Worm (Caenorhabditis elegans) whole organism, L4 larva: ENCODE data around the gene F47B8.3.

Experiments used
- D1046.2 ChIP-seq: fragments of 200-800 bp; sonication (Bioruptor generic); IDR thresholded peaks from 2 replicates; pipeline ENCODE4 v1.3.6; 2022; ENCODE audit warnings: missing genetic modification characterization, missing compliant biosample characterization
- F44E2.7 ChIP-seq: fragments of 200-800 bp; sonication (Bioruptor generic); IDR thresholded peaks from 2 replicates; pipeline ENCODE4 v2.1.2; 2022; ENCODE audit warnings: missing genetic modification characterization, missing compliant biosample characterization
- F49E8.2 ChIP-seq: sonication (generic microtip); optimal IDR thresholded peaks from 2 replicates; lab custom pipeline; 2016; ENCODE audit warnings: missing compliant biosample characterization, mild to moderate bottlenecking, missing genetic modification characterization, borderline replicate concordance
- T20F7.1 ChIP-seq: fragments of 200-800 bp; sonication (Bioruptor generic); optimal IDR thresholded peaks from 2 replicates; lab custom pipeline; 2018; ENCODE audit warnings: mild to moderate bottlenecking, missing genetic modification characterization, missing compliant biosample characterization
- T26A8.4 ChIP-seq: fragments of 200-800 bp; sonication (Bioruptor generic); IDR thresholded peaks from 2 replicates; pipeline ENCODE4 v1.3.6; 2022; ENCODE audit warnings: missing genetic modification characterization, missing compliant biosample characterization
- Y105C5A.15 ChIP-seq: fragments of 200-800 bp; sonication (Bioruptor generic); IDR thresholded peaks from 2 replicates; pipeline ENCODE4 v1.3.6; 2022; ENCODE audit warnings: missing genetic modification characterization, missing compliant biosample characterization
- ZK546.5 ChIP-seq, 2 experiments: sonication (generic microtip); optimal IDR thresholded peaks; 2 replicates each; lab custom pipeline; 2017; ENCODE audit warnings: missing biosample characterization in 2 of 2, missing genetic modification characterization in 2 of 2
- aha-1 ChIP-seq: fragments of 150-350 bp; peaks from one replicate; lab custom pipeline; 2014; ENCODE audit warnings: missing biosample characterization, missing genetic modification characterization
- ama-1 ChIP-seq: fragments of 150-350 bp; optimal IDR thresholded peaks from 2 replicates; lab custom pipeline; 2014; ENCODE audit warnings: inconsistent platforms, mixed read lengths
- attf-4 ChIP-seq: sonication (generic microtip); optimal IDR thresholded peaks from 3 replicates; lab custom pipeline; 2017; ENCODE audit warnings: missing biosample characterization, missing genetic modification characterization
- ceh-44 ChIP-seq: fragments of 200-800 bp; sonication (Bioruptor generic); IDR thresholded peaks from 2 replicates; pipeline ENCODE4 v1.3.6; 2022; ENCODE audit warnings: missing genetic modification reagents, missing genetic modification characterization, missing compliant biosample characterization
- ceh-62 ChIP-seq: sonication (generic microtip); optimal IDR thresholded peaks from 2 replicates; lab custom pipeline; 2017; ENCODE audit warnings: missing biosample characterization, missing genetic modification characterization
- ceh-82 ChIP-seq: sonication (generic microtip); optimal IDR thresholded peaks from 2 replicates; lab custom pipeline; 2017; ENCODE audit warnings: missing biosample characterization, missing genetic modification characterization
- daf-16 ChIP-seq, 3 experiments: sonication (generic microtip); optimal IDR thresholded peaks; 2 replicates each; lab custom pipeline; 2016 to 2017; ENCODE audit warnings: missing genetic modification characterization in 3 of 3, missing genetic modification reagents in 3 of 3, mild to moderate bottlenecking in 2 of 3, missing compliant biosample characterization in 2 of 3, missing biosample characterization in 1 of 3, moderate library complexity in 1 of 3
- dmd-6 ChIP-seq: fragments of 200-800 bp; sonication (Bioruptor generic); IDR thresholded peaks from 2 replicates; pipeline ENCODE4 v1.3.6; 2022; ENCODE audit warnings: missing genetic modification reagents, missing genetic modification characterization, missing compliant biosample characterization
- dmd-9 ChIP-seq: fragments of 200-800 bp; sonication (Bioruptor generic); IDR thresholded peaks from 2 replicates; pipeline ENCODE4 v1.3.6; 2022; ENCODE audit warnings: missing genetic modification reagents, missing genetic modification characterization, missing compliant biosample characterization
- dpl-1 ChIP-seq: fragments of 150-350 bp; optimal IDR thresholded peaks from 2 replicates; lab custom pipeline; 2014; ENCODE audit warnings: missing biosample characterization, missing genetic modification reagents, missing genetic modification characterization
- duxl-1 ChIP-seq: sonication (generic microtip); optimal IDR thresholded peaks from 2 replicates; lab custom pipeline; 2016; ENCODE audit warnings: mild to moderate bottlenecking, missing genetic modification characterization, moderate library complexity, missing compliant biosample characterization; ENCODE audit not compliant: poor library complexity
- dve-1 ChIP-seq: sonication (generic microtip); optimal IDR thresholded peaks from 2 replicates; lab custom pipeline; 2017; ENCODE audit warnings: antibody characterized with exemption, mild to moderate bottlenecking, missing genetic modification characterization, missing compliant biosample characterization; ENCODE audit not compliant: insufficient read depth
- fkh-10 ChIP-seq: fragments of 150-350 bp; optimal IDR thresholded peaks from 2 replicates; lab custom pipeline; 2014; ENCODE audit warnings: missing biosample characterization, missing genetic modification reagents, missing genetic modification characterization
- gei-8 ChIP-seq: fragments of 200-800 bp; sonication (Bioruptor generic); optimal IDR thresholded peaks from 2 replicates; lab custom pipeline; 2018; ENCODE audit warnings: mild to moderate bottlenecking, missing genetic modification characterization, missing compliant biosample characterization
- hlh-11 ChIP-seq: fragments of 200-800 bp; sonication (Bioruptor generic); optimal IDR thresholded peaks from 2 replicates; lab custom pipeline; 2018; ENCODE audit warnings: mild to moderate bottlenecking, missing genetic modification characterization, missing compliant biosample characterization
- hlh-30 ChIP-seq: sonication (generic microtip); optimal IDR thresholded peaks from 2 replicates; lab custom pipeline; 2017; ENCODE audit warnings: antibody characterized with exemption, mild to moderate bottlenecking, missing genetic modification characterization, missing compliant biosample characterization; ENCODE audit not compliant: insufficient read depth
- hmg-1.1 ChIP-seq: fragments of 200-800 bp; sonication (Bioruptor generic); IDR thresholded peaks from 2 replicates; pipeline ENCODE4 v1.3.6; 2022; ENCODE audit warnings: missing genetic modification reagents, missing genetic modification characterization, missing compliant biosample characterization
- lin-13 ChIP-seq: fragments of 150-350 bp; optimal IDR thresholded peaks from 2 replicates; lab custom pipeline; 2014; ENCODE audit warnings: missing biosample characterization, missing genetic modification reagents, missing genetic modification characterization
- lsy-2 ChIP-seq, 2 experiments: fragments of 150-350 bp in 1 of 2; sonication (generic microtip) in 1 of 2; optimal IDR thresholded peaks; 2 replicates each; lab custom pipeline; 2014 to 2017; ENCODE audit warnings: missing biosample characterization in 2 of 2, missing genetic modification characterization in 2 of 2
- mdl-1 ChIP-seq, 2 experiments: fragments of 150-350 bp in 1 of 2; sonication (generic microtip) in 1 of 2; optimal IDR thresholded peaks; 2 replicates each; lab custom pipeline; 2014 to 2017; ENCODE audit warnings: missing biosample characterization in 2 of 2, missing genetic modification characterization in 2 of 2
- mep-1 ChIP-seq: fragments of 150-350 bp; sonication (generic microtip); optimal IDR thresholded peaks from 3 replicates; lab custom pipeline; 2014; ENCODE audit warnings: missing biosample characterization, missing genetic modification characterization
- mes-2 ChIP-seq: sonication (generic microtip); optimal IDR thresholded peaks from 2 replicates; lab custom pipeline; 2016; ENCODE audit warnings: missing genotype, mild to moderate bottlenecking, missing genetic modification characterization, missing compliant biosample characterization; ENCODE audit not compliant: poor library complexity, severe bottlenecking
- mxl-3 ChIP-seq: fragments of 200-800 bp; sonication (Bioruptor generic); optimal IDR thresholded peaks from 2 replicates; lab custom pipeline; 2018; ENCODE audit warnings: mild to moderate bottlenecking, missing genetic modification characterization, missing compliant biosample characterization
- nhr-111 ChIP-seq: fragments of 200-800 bp; sonication (Bioruptor generic); optimal IDR thresholded peaks from 2 replicates; lab custom pipeline; 2018; ENCODE audit warnings: mild to moderate bottlenecking, missing genetic modification characterization, missing compliant biosample characterization
- nhr-25 ChIP-seq: sonication (generic microtip); optimal IDR thresholded peaks from 2 replicates; lab custom pipeline; 2017; ENCODE audit warnings: missing genetic modification characterization, mild to moderate bottlenecking, missing compliant biosample characterization, antibody characterized with exemption, moderate library complexity, borderline replicate concordance; ENCODE audit not compliant: insufficient read depth
- nhr-28 ChIP-seq: fragments of 150-350 bp; optimal IDR thresholded peaks from 2 replicates; lab custom pipeline; 2014; ENCODE audit warnings: missing biosample characterization, missing genetic modification characterization
- nhr-41 ChIP-seq: fragments of 200-800 bp; sonication (Bioruptor generic); IDR thresholded peaks from 2 replicates; pipeline ENCODE4 v1.3.6; 2022; ENCODE audit warnings: missing genetic modification reagents, missing genetic modification characterization, missing compliant biosample characterization
- nhr-42 ChIP-seq: fragments of 200-800 bp; sonication (Bioruptor generic); IDR thresholded peaks from 2 replicates; pipeline ENCODE4 v1.3.6; 2022; ENCODE audit warnings: missing genetic modification characterization, missing compliant biosample characterization
- nhr-6 ChIP-seq: fragments of 150-350 bp; optimal IDR thresholded peaks from 2 replicates; lab custom pipeline; 2014; ENCODE audit warnings: missing biosample characterization, missing genetic modification characterization
- php-3 ChIP-seq: fragments of 200-800 bp; sonication (Bioruptor generic); IDR thresholded peaks from 2 replicates; pipeline ENCODE4 v1.3.6; 2022; ENCODE audit warnings: missing genetic modification reagents, missing genetic modification characterization, missing compliant biosample characterization
- snpc-1.2 ChIP-seq: fragments of 200-800 bp; sonication (Bioruptor generic); IDR thresholded peaks from 2 replicates; pipeline ENCODE4 v1.3.6; 2022; ENCODE audit warnings: missing genetic modification reagents, missing genetic modification characterization, missing compliant biosample characterization
- snpc-4 ChIP-seq: fragments of 150-350 bp; optimal IDR thresholded peaks from 2 replicates; lab custom pipeline; 2014; ENCODE audit warnings: missing biosample characterization, missing genetic modification characterization
- spr-3 ChIP-seq: fragments of 200-800 bp; sonication (Bioruptor generic); optimal IDR thresholded peaks from 2 replicates; lab custom pipeline; 2018; ENCODE audit warnings: mild to moderate bottlenecking, missing genetic modification characterization, missing compliant biosample characterization
- tra-1 ChIP-seq: fragments of 200-800 bp; sonication (Bioruptor generic); IDR thresholded peaks from 2 replicates; pipeline ENCODE4 v1.3.6; 2022; ENCODE audit warnings: missing genetic modification reagents, missing genetic modification characterization, missing compliant biosample characterization
- vab-7 ChIP-seq: fragments of 200-800 bp; sonication (Bioruptor generic); IDR thresholded peaks from 2 replicates; pipeline ENCODE4 v1.3.6; 2022; ENCODE audit warnings: missing genetic modification reagents, missing genetic modification characterization, missing compliant biosample characterization
- zip-2 ChIP-seq: fragments of 150-350 bp; optimal IDR thresholded peaks from 2 replicates; lab custom pipeline; 2014; ENCODE audit warnings: missing biosample characterization, missing genetic modification characterization

The F47B8.3 gene

DNA sequence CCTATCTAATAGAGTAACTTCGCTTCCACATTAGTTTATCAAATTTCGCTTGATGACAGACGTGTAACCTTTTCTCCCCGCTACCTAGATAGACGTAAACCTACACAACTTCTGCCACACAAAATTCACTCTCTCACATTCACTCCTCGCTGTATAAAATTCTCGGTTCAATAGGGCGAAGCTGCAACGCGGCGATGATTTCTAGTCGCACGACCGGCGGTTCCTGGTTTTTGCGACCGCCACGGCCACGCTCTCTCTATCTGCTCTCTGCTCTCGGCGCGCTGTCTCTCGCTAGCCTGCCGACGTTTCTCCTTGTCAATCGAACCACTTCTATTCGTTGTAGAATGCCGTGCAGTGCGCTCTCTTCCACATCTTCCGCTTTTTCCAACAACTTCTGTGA, 28.1 kb upstream of the F47B8.3 start (continued):
- TF ChIP-seq gei-8 (GFP tag; lab: Kevin White, UChicago): no peak
- no peak for TF ChIP-seq zip-2 (tag; lab: Kevin White, UChicago)
- TF ChIP-seq duxl-1: peak; percentile 23
- peak; percentile 61; the same call in 1 of the 2 replicates for TF ChIP-seq D1046.2 (GFP tag; lab: Robert Waterston, UW)
- TF ChIP-seq F44E2.7 (GFP tag; lab: Robert Waterston, UW): 0 out of 2 replicates have a peak, but pooled peaks have one; percentile 31
- 0 out of 2 replicates have a peak, but pooled peaks have one; percentile 51 for TF ChIP-seq nhr-42
- peak; percentile 23 to 70 for TF ChIP-seq mdl-1 (tag; optimal IDR thresholded peaks at IDR 0.05; lab: Kevin White, UChicago)
- peak; percentile 63; the same call in 1 of the 2 replicates for TF ChIP-seq dmd-9 (GFP tag; lab: Robert Waterston, UW)
- peak; percentile 88 for TF ChIP-seq dmd-6 (GFP tag; lab: Robert Waterston, UW)
- TF ChIP-seq spr-3 (GFP tag; lab: Kevin White, UChicago): no peak
- no peak for TF ChIP-seq nhr-111 (GFP tag; lab: Kevin White, UChicago)
- TF ChIP-seq T26A8.4 (GFP tag; lab: Robert Waterston, UW): peak; percentile 45; the same call in 1 of the 2 replicates
- peak; percentile 93 for TF ChIP-seq mep-1
- TF ChIP-seq tra-1 (GFP tag; lab: Robert Waterston, UW): peak; percentile 80
- peak; percentile 84 for TF ChIP-seq mes-2 (tag; lab: Kevin White, UChicago)
- TF ChIP-seq dve-1 (tag; lab: Kevin White, UChicago): peak; percentile 56
- TF ChIP-seq daf-16 (GFP tag; optimal IDR thresholded peaks at IDR 0.05; lab: Kevin White, UChicago): no peak
- peak; percentile 60 for TF ChIP-seq daf-16 (tag; optimal IDR thresholded peaks at IDR 0.05; lab: Kevin White, UChicago)
- 0 out of 2 replicates have a peak, but pooled peaks have one; percentile 40 for TF ChIP-seq nhr-41
- no peak for TF ChIP-seq Y105C5A.15 (GFP tag; lab: Robert Waterston, UW)
- peak; percentile 98 for TF ChIP-seq nhr-6 (tag; lab: Kevin White, UChicago)
- TF ChIP-seq ama-1 (lab: Kevin White, UChicago): peak; percentile 18

DNA sequence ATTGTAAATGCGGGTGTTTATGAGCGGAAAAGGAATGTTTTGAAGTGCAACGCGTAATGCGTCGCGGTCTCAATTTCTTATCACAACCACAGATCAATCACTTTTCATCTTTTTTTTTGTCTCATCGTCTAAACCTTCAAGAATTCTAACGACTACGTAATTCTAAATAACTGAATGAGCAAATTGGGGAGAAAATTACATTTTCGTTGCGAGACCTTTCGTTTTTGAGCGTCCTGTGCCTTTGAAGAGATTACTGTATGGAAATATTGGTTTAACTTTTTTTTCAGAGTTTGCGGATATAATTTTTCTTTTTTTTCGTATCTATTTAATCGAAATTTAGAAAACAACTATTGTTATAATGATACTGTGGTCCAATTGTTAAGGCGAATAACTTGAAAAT, 27.7 kb upstream of the F47B8.3 start:
- no peak for TF ChIP-seq php-3
- TF ChIP-seq nhr-28 (tag; lab: Kevin White, UChicago): peak; percentile 24
- TF ChIP-seq dve-1 (tag; lab: Kevin White, UChicago): peak; percentile 6
- TF ChIP-seq mes-2 (tag; lab: Kevin White, UChicago): peak; percentile 9
- TF ChIP-seq daf-16 (GFP tag; optimal IDR thresholded peaks at IDR 0.05; lab: Kevin White, UChicago): no peak
- TF ChIP-seq daf-16 (tag; optimal IDR thresholded peaks at IDR 0.05; lab: Kevin White, UChicago): peak; percentile 40
- peak; percentile 26 for TF ChIP-seq lin-13 (GFP tag; lab: Kevin White, UChicago)
- no peak for TF ChIP-seq T20F7.1 (GFP tag; lab: Kevin White, UChicago)

DNA sequence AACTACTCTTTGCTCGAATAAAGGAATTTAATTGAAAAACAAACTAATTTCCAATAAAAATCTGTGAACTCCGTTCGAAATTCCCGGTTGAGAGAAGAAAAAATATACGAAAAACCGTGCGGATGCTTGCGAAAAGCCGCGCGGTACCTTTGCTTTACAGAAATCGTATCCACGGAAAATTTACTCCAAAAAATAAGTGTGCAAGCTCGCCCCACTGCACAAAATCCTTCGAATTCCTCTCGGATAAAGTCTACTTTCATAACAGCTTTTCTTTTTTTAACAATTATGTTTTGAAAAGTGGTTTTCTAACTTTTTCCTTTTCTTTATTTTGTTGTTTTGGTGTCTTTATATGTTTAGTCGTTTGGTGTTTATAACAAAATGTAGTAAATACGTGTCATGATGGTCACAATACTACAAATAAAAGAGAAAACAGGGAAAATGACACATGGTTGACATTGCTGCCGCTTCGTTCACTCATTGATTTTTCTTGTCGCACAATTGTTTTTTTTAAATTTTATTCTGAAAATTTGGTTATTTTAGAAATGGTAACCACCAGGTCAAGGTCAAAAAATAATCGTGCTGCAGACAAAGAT, 24.5 kb upstream of the F47B8.3 start, which contains the start of gene cept-2:
Gene cept-2 (plus strand): TSS at position 533 of the 593 bp plus-strand sequence.
- TF ChIP-seq fkh-10 (GFP tag; lab: Kevin White, UChicago): peak; percentile 94
- TF ChIP-seq nhr-111 (GFP tag; lab: Kevin White, UChicago): no peak
- TF ChIP-seq mes-2 (tag; lab: Kevin White, UChicago): peak; percentile 99
- TF ChIP-seq hmg-1.1 (GFP tag; lab: Robert Waterston, UW): peak; percentile 85
- peak; percentile 63 for TF ChIP-seq F49E8.2
- TF ChIP-seq attf-4 (tag; lab: Kevin White, UChicago): no peak
- TF ChIP-seq zip-2 (tag; lab: Kevin White, UChicago): peak; percentile 59
- TF ChIP-seq ceh-44 (GFP tag; lab: Robert Waterston, UW): peak; percentile 74; the same call in 1 of the 2 replicates
- TF ChIP-seq nhr-28 (tag; lab: Kevin White, UChicago): peak; percentile 88
- TF ChIP-seq ZK546.5 (tag; optimal IDR thresholded peaks at IDR 0.05; lab: Kevin White, UChicago): no peak
- TF ChIP-seq nhr-25 (tag; lab: Kevin White, UChicago): peak; percentile 15
- peak; percentile 89 for TF ChIP-seq dpl-1 (GFP tag; lab: Kevin White, UChicago)
- TF ChIP-seq mdl-1 (tag; optimal IDR thresholded peaks at IDR 0.05; lab: Kevin White, UChicago): peak; percentile 35 to 57
- TF ChIP-seq hlh-30 (tag; lab: Kevin White, UChicago): peak; percentile 80
- TF ChIP-seq hlh-11 (tag; lab: Kevin White, UChicago): peak; percentile 85
- TF ChIP-seq ceh-82 (tag; lab: Kevin White, UChicago): no peak
- peak; percentile 97 for TF ChIP-seq aha-1 (tag; lab: Kevin White, UChicago)
- peak; percentile 50 for TF ChIP-seq mxl-3 (GFP tag; lab: Kevin White, UChicago)
- TF ChIP-seq vab-7 (GFP tag; lab: Robert Waterston, UW): peak; percentile 79
- TF ChIP-seq daf-16 (GFP tag; optimal IDR thresholded peaks at IDR 0.05; lab: Kevin White, UChicago): no peak
- peak; percentile 69 for TF ChIP-seq daf-16 (tag; optimal IDR thresholded peaks at IDR 0.05; lab: Kevin White, UChicago)
- peak; percentile 64 for TF ChIP-seq snpc-4 (tag; lab: Kevin White, UChicago)
- peak; percentile 58; the same call in 1 of the 2 replicates for TF ChIP-seq snpc-1.2 (GFP tag; lab: Robert Waterston, UW)
- TF ChIP-seq ceh-62 (tag; lab: Kevin White, UChicago): no peak
- peak; percentile 73 to 95 for TF ChIP-seq lsy-2 (tag; optimal IDR thresholded peaks at IDR 0.05; lab: Kevin White, UChicago)
